Worm (Caenorhabditis elegans) whole organism, L4/young adult: Measurements from ENCODE around the gene nspg-12.

Experiments
- dao-5 ChIP-seq: sonication (generic microtip); optimal IDR thresholded peaks from 2 replicates; lab custom pipeline; 2016; ENCODE audit warnings: missing genotype, missing genetic modification characterization, moderate library complexity, missing compliant biosample characterization
- him-1 ChIP-seq: sonication (generic microtip); optimal IDR thresholded peaks from 2 replicates; lab custom pipeline; 2016; ENCODE audit warnings: missing genotype, missing genetic modification reagents, missing genetic modification characterization, missing compliant biosample characterization

ce11 chrX:5279170-5279635, 22.1 kb downstream of the nspg-12 start, which contains the start of gene Y34B4A.2:
- TF ChIP-seq him-1 (no peak), dao-5 (tag; lab: Kevin White, UChicago) (no peak)
